Worm (Caenorhabditis elegans) whole organism, L3 larva: ENCODE results near the gene T26G10.4.
"Not testable (repeated sequence)": the region's sequence is repeated elsewhere in the genome, so short reads cannot be mapped to it uniquely, and the experiment has no call there.

Source experiments
- ZK546.5 ChIP-seq: sonication (generic microtip); optimal IDR thresholded peaks from 2 replicates; lab custom pipeline; 2017; ENCODE audit warnings: missing biosample characterization, missing genetic modification characterization
- aly-2 ChIP-seq: fragments of 150-350 bp; optimal IDR thresholded peaks from 2 replicates; lab custom pipeline; 2014; ENCODE audit warnings: missing biosample characterization, missing genetic modification characterization
- ama-1 ChIP-seq: fragments of 150-350 bp; optimal IDR thresholded peaks from 2 replicates; lab custom pipeline; 2018
- ceh-16 ChIP-seq: sonication (generic microtip); optimal IDR thresholded peaks from 2 replicates; lab custom pipeline; 2017; ENCODE audit warnings: missing biosample characterization, missing genetic modification characterization
- ceh-82 ChIP-seq: fragments of 150-350 bp; optimal IDR thresholded peaks from 2 replicates; lab custom pipeline; 2014; ENCODE audit warnings: missing biosample characterization, missing genetic modification characterization
- egl-5 ChIP-seq: fragments of 150-350 bp; optimal IDR thresholded peaks from 2 replicates; lab custom pipeline; 2017; ENCODE audit warnings: missing biosample characterization, missing genetic modification reagents, missing genetic modification characterization, inconsistent platforms
- elt-2 ChIP-seq: sonication (generic microtip); optimal IDR thresholded peaks from 2 replicates; lab custom pipeline; 2016; ENCODE audit warnings: missing genetic modification reagents, mild to moderate bottlenecking, missing genetic modification characterization, missing compliant biosample characterization
- eor-1 ChIP-seq, 2 experiments: fragments of 150-350 bp; optimal IDR thresholded peaks; 2 replicates each; lab custom pipeline; 2014 to 2018; ENCODE audit warnings: missing biosample characterization in 2 of 2, missing genetic modification characterization in 2 of 2
- fkh-10 ChIP-seq: sonication (generic microtip); optimal IDR thresholded peaks from 2 replicates; lab custom pipeline; 2017; ENCODE audit warnings: missing biosample characterization, missing genetic modification reagents, missing genetic modification characterization
- fkh-2 ChIP-seq: fragments of 150-350 bp; optimal IDR thresholded peaks from 2 replicates; lab custom pipeline; 2014; ENCODE audit warnings: missing biosample characterization, missing genetic modification reagents, missing genetic modification characterization
- hmg-11 ChIP-seq: sonication (generic microtip); optimal IDR thresholded peaks from 2 replicates; lab custom pipeline; 2016; ENCODE audit warnings: missing genetic modification characterization, missing compliant biosample characterization
- lin-15B ChIP-seq: fragments of 150-350 bp; optimal IDR thresholded peaks from 2 replicates; lab custom pipeline; 2014; ENCODE audit warnings: missing biosample characterization, missing genetic modification characterization
- lin-39 ChIP-seq: fragments of 150-350 bp; optimal IDR thresholded peaks from 2 replicates; lab custom pipeline; 2018; ENCODE audit warnings: missing biosample characterization, missing genetic modification reagents, missing genetic modification characterization
- lsy-12 ChIP-seq: sonication (generic microtip); optimal IDR thresholded peaks from 2 replicates; lab custom pipeline; 2016; ENCODE audit warnings: mild to moderate bottlenecking, missing genetic modification characterization, missing compliant biosample characterization
- mdl-1 ChIP-seq: fragments of 150-350 bp; optimal IDR thresholded peaks from 2 replicates; lab custom pipeline; 2014; ENCODE audit warnings: missing biosample characterization, missing genetic modification characterization
- nfya-1 ChIP-seq: sonication (generic microtip); optimal IDR thresholded peaks from 2 replicates; lab custom pipeline; 2017; ENCODE audit warnings: missing genetic modification characterization, mild to moderate bottlenecking, missing compliant biosample characterization, antibody characterized with exemption, moderate library complexity; ENCODE audit not compliant: insufficient read depth
- nhr-11 ChIP-seq: fragments of 150-350 bp; optimal IDR thresholded peaks from 2 replicates; lab custom pipeline; 2014; ENCODE audit warnings: missing biosample characterization, missing genetic modification characterization
- nhr-12 ChIP-seq: fragments of 150-350 bp; optimal IDR thresholded peaks from 2 replicates; lab custom pipeline; 2014; ENCODE audit warnings: missing biosample characterization, missing genetic modification characterization
- nhr-23 ChIP-seq: fragments of 150-350 bp; optimal IDR thresholded peaks from 2 replicates; lab custom pipeline; 2014; ENCODE audit warnings: missing biosample characterization, missing genetic modification reagents, missing genetic modification characterization
- nhr-237 ChIP-seq: fragments of 150-350 bp; optimal IDR thresholded peaks from 2 replicates; lab custom pipeline; 2014; ENCODE audit warnings: missing biosample characterization, missing genetic modification characterization
- nhr-25 ChIP-seq: sonication (generic microtip); optimal IDR thresholded peaks from 2 replicates; lab custom pipeline; 2017; ENCODE audit warnings: missing biosample characterization, missing genetic modification characterization
- nhr-28 ChIP-seq: fragments of 150-350 bp; optimal IDR thresholded peaks from 2 replicates; lab custom pipeline; 2014; ENCODE audit warnings: missing biosample characterization, missing genetic modification characterization
- nhr-43 ChIP-seq: sonication (generic microtip); optimal IDR thresholded peaks from 2 replicates; lab custom pipeline; 2016; ENCODE audit warnings: mild to moderate bottlenecking, missing genetic modification characterization, missing compliant biosample characterization; ENCODE audit not compliant: poor library complexity, severe bottlenecking
- nhr-77 ChIP-seq: fragments of 150-350 bp; optimal IDR thresholded peaks from 2 replicates; lab custom pipeline; 2014; ENCODE audit warnings: missing biosample characterization, missing genetic modification characterization
- skn-1 ChIP-seq: fragments of 150-350 bp; optimal IDR thresholded peaks from 2 replicates; lab custom pipeline; 2014; ENCODE audit warnings: missing biosample characterization, missing genetic modification characterization
- unc-39 ChIP-seq: sonication (generic microtip); optimal IDR thresholded peaks from 4 replicates; lab custom pipeline; 2017; ENCODE audit warnings: missing biosample characterization, missing genetic modification characterization
- zag-1 ChIP-seq: fragments of 150-350 bp; optimal IDR thresholded peaks from 2 replicates; lab custom pipeline; 2014; ENCODE audit warnings: missing biosample characterization, missing genetic modification characterization
- ztf-4 ChIP-seq: fragments of 150-350 bp; optimal IDR thresholded peaks from 2 replicates; lab custom pipeline; 2014; ENCODE audit warnings: missing biosample characterization, missing genetic modification characterization

The T26G10.4 gene

DNA sequence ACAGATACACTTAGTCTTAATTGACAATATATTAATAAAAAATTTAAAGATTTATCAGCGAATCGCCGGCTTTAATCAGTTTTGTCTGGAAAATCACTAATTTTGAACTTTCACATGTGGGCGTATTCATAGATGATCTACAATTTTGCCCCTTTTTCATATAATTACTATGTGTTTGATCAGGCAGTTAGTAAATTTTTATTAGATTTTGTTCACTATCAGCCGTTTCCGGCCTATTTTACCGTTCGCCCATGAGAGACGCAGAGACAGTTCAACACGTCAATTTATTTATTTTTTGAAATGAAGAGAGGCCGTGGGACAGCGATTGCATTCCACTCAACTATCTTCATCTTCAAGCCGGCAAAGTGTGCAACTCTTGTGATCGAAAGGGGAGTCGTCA lies at the start of gene T26G10.4:
Gene T26G10.4 (plus strand): TSS at position 301 of the 400 bp plus-strand sequence.
- not testable (repeated sequence) for TF ChIP-seq aly-2; nhr-43 (tag; lab: Kevin White, UChicago); zag-1 (tag; lab: Kevin White, UChicago)

DNA sequence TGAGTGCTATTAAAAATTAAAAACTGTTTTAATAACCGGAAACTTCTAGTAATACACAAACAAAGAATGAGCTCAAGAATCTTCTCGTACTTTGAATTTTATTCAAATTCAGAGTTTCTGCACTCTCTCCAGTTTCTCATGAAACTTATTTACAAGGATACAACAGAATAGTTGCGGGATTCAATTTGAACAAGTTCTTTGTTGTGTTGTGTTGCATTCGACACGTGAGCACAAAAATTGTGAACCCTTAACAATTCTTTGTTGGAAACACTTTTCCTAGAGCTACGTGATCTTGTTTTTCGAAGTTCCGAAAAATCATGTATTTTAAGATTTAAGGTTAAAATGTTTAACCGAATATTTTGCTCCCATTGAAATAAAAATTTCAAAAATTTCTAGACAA lies 46.6 kb upstream of the T26G10.4 start:
- TF ChIP-seq ztf-4 (tag; lab: Kevin White, UChicago) (no peak), fkh-10 (GFP tag; lab: Kevin White, UChicago) (peak; percentile 80)

- TF ChIP-seq nhr-23 (tag; lab: Kevin White, UChicago) (no peak), fkh-2 (no peak), nhr-11 (tag; lab: Kevin White, UChicago) (no peak), zag-1 (tag; lab: Kevin White, UChicago) (no peak), nhr-77 (tag; lab: Kevin White, UChicago) (no peak), eor-1 (tag; optimal IDR thresholded peaks at IDR 0.05; lab: Kevin White, UChicago) (no peak), nhr-237 (tag; lab: Kevin White, UChicago) (no peak), egl-5 (no peak), ceh-82 (tag; lab: Kevin White, UChicago) (no peak), ama-1 (lab: Kevin White, UChicago) (no peak), hmg-11 (no peak), nhr-43 (tag; lab: Kevin White, UChicago) (no peak), nhr-28 (tag; lab: Kevin White, UChicago) (no peak), ceh-16 (tag; lab: Kevin White, UChicago) (no peak), lsy-12 (tag; lab: Kevin White, UChicago) (no peak), elt-2 (tag; lab: Kevin White, UChicago) (no peak)
Observed at ce11 chrIII:9376701-9377100, 43.6 kb upstream of the T26G10.4 start.

ce11 chrIII:9383496-9383895 lies 36.8 kb upstream of the T26G10.4 start, which contains the start of gene tkr-1:
tkr-1 (plus strand) TSS chrIII:9383796.
- TF ChIP-seq nhr-77 (tag; lab: Kevin White, UChicago) (no peak), ama-1 (lab: Kevin White, UChicago) (no peak), lin-15B (no peak), nhr-28 (tag; lab: Kevin White, UChicago) (no peak), nhr-12 (tag; lab: Kevin White, UChicago) (no peak)

ce11 chrIII:9385543-9385942 lies 34.8 kb upstream of the T26G10.4 start, which contains the start of gene C38C10.3:
C38C10.3 (minus strand) TSS chrIII:9385643.
- TF ChIP-seq nhr-11 (tag; lab: Kevin White, UChicago): no peak
- no peak for TF ChIP-seq ceh-82 (tag; lab: Kevin White, UChicago)
- TF ChIP-seq egl-5: no peak

DNA sequence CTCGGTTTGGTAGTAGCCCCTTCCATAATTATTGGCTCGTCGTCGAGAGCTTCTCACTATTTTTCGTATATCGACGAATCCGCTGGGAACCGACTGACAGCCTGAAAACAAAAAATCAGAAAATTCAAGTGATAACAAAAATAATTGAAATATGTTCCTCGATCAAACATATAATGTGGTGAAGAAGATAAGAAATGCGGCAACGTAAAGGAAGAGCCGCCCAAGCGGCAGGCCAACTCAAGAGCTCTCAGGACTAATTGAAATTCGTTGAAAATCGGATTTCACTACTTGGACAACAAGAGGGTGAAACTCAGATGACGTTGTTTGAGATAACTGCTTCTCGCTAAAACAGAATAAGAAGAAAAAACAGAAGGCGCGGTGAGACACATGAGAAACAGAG lies 30.3 kb upstream of the T26G10.4 start, which contains the start of gene slc-17.2:
Gene slc-17.2 (minus strand): TSS at position 101 of the 400 bp plus-strand sequence.
- TF ChIP-seq fkh-10 (GFP tag; lab: Kevin White, UChicago) (peak; percentile 7), nfya-1 (tag; lab: Kevin White, UChicago) (no peak), nhr-77 (tag; lab: Kevin White, UChicago) (no peak), nhr-25 (tag; lab: Kevin White, UChicago) (no peak), skn-1 (tag; lab: Kevin White, UChicago) (no peak)
- TF ChIP-seq, all 47 proteins: peak for 1

DNA sequence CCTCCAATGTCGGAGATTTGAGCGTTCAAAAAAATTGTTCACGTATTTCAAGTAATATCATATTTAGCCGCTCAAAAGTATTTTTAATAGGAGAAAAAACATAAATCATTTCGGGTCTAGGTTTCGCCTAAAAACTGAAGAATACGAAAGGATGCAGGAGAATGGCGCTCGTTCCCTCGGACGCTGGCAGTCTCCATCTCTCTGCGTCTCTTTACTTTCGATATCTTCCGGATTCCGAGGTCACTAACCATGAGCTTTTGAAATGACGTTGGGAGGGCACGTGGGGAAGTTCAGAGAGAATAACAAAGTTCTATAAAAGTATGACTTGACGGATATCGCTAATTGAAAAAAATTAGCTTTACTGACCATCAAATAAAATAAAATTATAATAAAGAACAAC lies 29.4 kb upstream of the T26G10.4 start:
- TF ChIP-seq lin-39 (tag; lab: Kevin White, UChicago) (peak; percentile 9), unc-39 (no peak), eor-1 (tag; optimal IDR thresholded peaks at IDR 0.05; lab: Kevin White, UChicago) (no peak), ztf-4 (tag; lab: Kevin White, UChicago) (no peak), nfya-1 (tag; lab: Kevin White, UChicago) (peak; percentile 34), mdl-1 (tag; lab: Kevin White, UChicago) (peak; percentile 2), ZK546.5 (no peak), nhr-28 (tag; lab: Kevin White, UChicago) (no peak)
